Fruit fly (Drosophila melanogaster) whole organism, wandering third instar larva: Measurements from ENCODE around the gene CG43245.

Source experiments
- OdsH ChIP-seq: fragments of 200-800 bp; sonication (Bioruptor generic); optimal IDR thresholded peaks from 2 replicates; lab custom pipeline; 2016; ENCODE audit warnings: missing biosample characterization, mild to moderate bottlenecking, missing genetic modification characterization
- br ChIP-seq: fragments of 200-800 bp; sonication (Bioruptor generic); optimal IDR thresholded peaks from 2 replicates; lab custom pipeline; 2016; ENCODE audit warnings: missing biosample characterization, missing genetic modification characterization
- usp ChIP-seq: fragments of >200 bp; optimal IDR thresholded peaks from 2 replicates; lab custom pipeline; 2017; ENCODE audit warnings: missing biosample characterization, missing genetic modification characterization

DNA sequence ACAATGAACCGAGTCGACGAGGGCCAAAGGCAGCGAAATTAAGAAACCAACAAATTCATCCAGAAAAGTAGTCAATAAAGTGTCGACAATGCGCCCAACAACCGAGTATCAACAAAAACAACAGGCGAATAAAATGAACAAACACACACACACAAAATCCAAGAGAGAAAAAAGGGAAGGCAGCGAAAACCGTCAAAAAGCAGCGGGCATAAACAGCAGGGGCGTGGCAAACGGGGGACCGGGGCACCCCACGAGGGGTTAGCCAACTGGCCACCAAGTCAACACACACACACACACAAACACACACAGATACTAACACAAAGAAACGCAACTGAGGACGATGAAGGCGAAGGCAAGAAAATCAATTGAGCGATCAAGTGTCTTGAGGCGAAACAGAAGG lies 11.0 kb upstream of the CG43245 start:
- no peak for TF ChIP-seq br (GFP tag; lab: Kevin White, UChicago)
- TF ChIP-seq usp (GFP tag; lab: Kevin White, UChicago) = no peak
- no peak for TF ChIP-seq OdsH (GFP tag; lab: Kevin White, UChicago)
